Fruit fly (Drosophila melanogaster): ENCODE measurements around the gene CG42554.

- TF ChIP-seq CG8478 (optimal IDR thresholded peaks at IDR 0.05): no peak
- TF ChIP-seq CTCF (optimal IDR thresholded peaks at IDR 0.05): no peak
These were observed 21.6 kb upstream of the CG42554 start for dm6 chr3L:813911-814310.

Data from S2 (cell line).